Fruit fly (Drosophila melanogaster) Kc167 (cell line): ENCODE measurements around the gene CG18269.

ENCODE experiments used
- h ChIP-seq: fragments of >200 bp; optimal IDR thresholded peaks from 3 replicates; lab custom pipeline; 2018; ENCODE audit warnings: missing external identifiers
- insv ChIP-seq: fragments of >200 bp; optimal IDR thresholded peaks from 3 replicates; lab custom pipeline; 2018; ENCODE audit warnings: missing external identifiers
- psq ChIP-seq: fragments of >200 bp; optimal IDR thresholded peaks from 2 replicates; lab custom pipeline; 2017; ENCODE audit warnings: missing external identifiers
- ttk ChIP-seq: sonication (Bioruptor generic); optimal IDR thresholded peaks from 2 replicates; lab custom pipeline; 2017; ENCODE audit warnings: missing external identifiers

dm6 chr2L:5526738-5527137 is 24.9 kb upstream of the CG18269 start, which contains the start of gene Cox11:
- TF ChIP-seq h (lab: Kevin White, UChicago) (no peak), insv (lab: Kevin White, UChicago) (no peak), psq (lab: Kevin White, UChicago) (no peak), ttk (lab: Kevin White, UChicago) (no peak)
